Worm (Caenorhabditis elegans) whole organism, L2 larva: ENCODE measurements around the gene F35H10.10.

Experiments used
- F13H6.1 ChIP-seq: sonication (generic microtip); optimal IDR thresholded peaks from 2 replicates; lab custom pipeline; 2016; ENCODE audit warnings: missing genetic modification characterization, missing compliant biosample characterization
- aly-2 ChIP-seq: fragments of 150-350 bp; optimal IDR thresholded peaks from 2 replicates; lab custom pipeline; 2014; ENCODE audit warnings: missing biosample characterization, missing genetic modification characterization
- dmd-4 ChIP-seq: sonication (generic microtip); optimal IDR thresholded peaks from 2 replicates; lab custom pipeline; 2017; ENCODE audit warnings: missing biosample characterization, missing genetic modification characterization
- egl-27 ChIP-seq: sonication (generic microtip); optimal IDR thresholded peaks from 3 replicates; lab custom pipeline; 2017; ENCODE audit warnings: missing biosample characterization, missing genetic modification reagents, missing genetic modification characterization
- elt-3 ChIP-seq: sonication (generic microtip); optimal IDR thresholded peaks from 2 replicates; lab custom pipeline; 2017; ENCODE audit warnings: missing biosample characterization, missing genetic modification characterization
- fos-1 ChIP-seq: fragments of 150-350 bp; optimal IDR thresholded peaks from 2 replicates; lab custom pipeline; 2014; ENCODE audit warnings: missing biosample characterization, missing genetic modification characterization
- lin-11 ChIP-seq: fragments of 150-350 bp; sonication (generic microtip); optimal IDR thresholded peaks from 2 replicates; lab custom pipeline; 2014; ENCODE audit warnings: missing biosample characterization, missing genetic modification characterization, inconsistent platforms, mixed read lengths
- lin-13 ChIP-seq: fragments of 150-350 bp; optimal IDR thresholded peaks from 2 replicates; lab custom pipeline; 2014; ENCODE audit warnings: missing biosample characterization, missing genetic modification reagents, missing genetic modification characterization
- mdl-1 ChIP-seq, 2 experiments: fragments of 150-350 bp in 1 of 2; sonication (generic microtip) in 1 of 2; optimal IDR thresholded peaks; 2 replicates each; lab custom pipeline; 2017; ENCODE audit warnings: missing biosample characterization in 2 of 2, missing genetic modification characterization in 2 of 2
- nhr-129 ChIP-seq: fragments of 150-350 bp; optimal IDR thresholded peaks from 2 replicates; lab custom pipeline; 2014; ENCODE audit warnings: missing biosample characterization, missing genetic modification characterization
- unc-62 ChIP-seq: fragments of 150-350 bp; optimal IDR thresholded peaks from 2 replicates; lab custom pipeline; 2014; ENCODE audit warnings: missing biosample characterization, missing genetic modification reagents, missing genetic modification characterization
- ztf-11 ChIP-seq: sonication (generic microtip); optimal IDR thresholded peaks from 2 replicates; lab custom pipeline; 2017; ENCODE audit warnings: missing biosample characterization, missing genetic modification characterization

DNA sequence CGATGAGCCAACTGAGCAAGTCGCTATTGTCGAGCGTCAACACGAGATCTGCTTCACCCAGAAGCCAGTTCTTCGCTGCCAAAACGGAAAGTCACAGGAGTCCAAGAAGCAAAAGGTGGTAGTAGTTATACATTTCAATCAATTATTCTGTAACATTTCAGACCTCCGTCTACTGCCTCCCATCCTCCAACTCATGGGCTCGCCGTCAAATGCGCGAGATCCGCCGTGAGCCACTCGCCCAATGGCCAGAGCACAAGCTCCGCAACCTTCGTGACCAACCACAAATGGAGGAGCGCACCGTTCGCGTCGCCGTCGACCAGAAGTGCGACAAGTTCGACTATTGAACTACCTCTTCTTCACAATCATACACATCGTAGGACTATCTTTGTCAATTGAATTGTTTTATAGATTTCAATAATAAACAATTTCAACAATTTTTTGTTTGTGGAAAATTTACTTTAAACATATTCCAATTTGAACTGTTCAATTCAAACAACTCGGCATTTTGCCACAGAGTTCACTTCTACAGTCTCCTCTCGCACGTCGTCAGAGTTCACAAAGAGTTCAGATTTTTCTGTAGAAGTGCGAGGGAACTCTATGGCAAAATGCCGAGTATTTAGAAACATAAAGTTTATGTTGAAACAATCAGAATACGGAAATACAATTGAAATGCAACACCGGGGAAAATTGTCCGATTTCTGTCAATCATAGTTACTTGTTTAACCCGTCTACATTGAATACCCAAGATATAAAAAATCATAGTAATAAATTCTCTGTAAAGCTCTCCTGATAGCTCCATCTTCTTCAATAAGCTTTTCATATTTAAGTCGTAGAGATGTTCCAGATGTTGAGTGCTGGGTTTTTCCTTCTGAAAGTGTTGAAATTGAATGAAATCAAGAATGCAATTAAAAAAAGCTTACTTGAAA lies 46.5 kb downstream of the F35H10.10 start:
- TF ChIP-seq lin-13 (GFP tag; lab: Kevin White, UChicago) (no peak), aly-2 (tag; lab: Kevin White, UChicago) (no peak), nhr-129 (tag; lab: Kevin White, UChicago) (no peak), dmd-4 (no peak), mdl-1 (tag; optimal IDR thresholded peaks at IDR 0.05; lab: Kevin White, UChicago) (no peak), lin-11 (tag; lab: Kevin White, UChicago) (no peak), unc-62 (GFP tag; lab: Kevin White, UChicago) (no peak), ztf-11 (tag; lab: Kevin White, UChicago) (no peak), fos-1 (tag; lab: Kevin White, UChicago) (no peak), egl-27 (tag; lab: Kevin White, UChicago) (no peak), F13H6.1 (tag; lab: Kevin White, UChicago) (no peak), elt-3 (no peak)
